Worm (Caenorhabditis elegans): ENCODE data around the gene pgap-3.

DNA sequence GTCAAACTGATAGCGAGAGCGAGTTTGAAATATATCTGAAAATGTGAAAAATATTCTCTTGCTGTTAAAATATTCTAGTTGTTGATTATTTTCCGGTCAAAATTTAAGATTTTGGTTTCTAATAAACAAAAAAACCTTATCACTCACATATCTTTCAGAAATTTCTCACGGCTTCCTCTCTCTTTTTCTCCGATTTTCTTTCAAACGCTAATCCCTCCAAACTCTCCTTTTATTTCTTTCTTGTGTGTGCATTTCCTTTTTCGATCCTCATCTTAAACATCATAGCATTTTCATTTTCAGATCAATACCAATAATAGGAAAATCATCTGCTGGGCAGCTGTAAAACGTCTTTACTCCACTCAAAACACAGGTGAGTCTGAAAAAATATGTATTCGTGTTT is 44.4 kb downstream of the pgap-3 start, which contains the start of gene fos-1:
- TF ChIP-seq ceh-24 (tag; optimal IDR thresholded peaks at IDR 0.05) (no peak), pqm-1 (tag; optimal IDR thresholded peaks at IDR 0.05) (no peak), ama-1 (optimal IDR thresholded peaks at IDR 0.05) (no peak), F13H6.1 (tag; optimal IDR thresholded peaks at IDR 0.05) (no peak), pha-4 (tag; optimal IDR thresholded peaks at IDR 0.05) (no peak), ceh-22 (tag; optimal IDR thresholded peaks at IDR 0.05) (no peak)
